Worm (Caenorhabditis elegans) whole organism, early embryonic: Measurements from ENCODE around the gene tyra-3.

ENCODE experiments used
- B0310.2 ChIP-seq: sonication (generic microtip); optimal IDR thresholded peaks from 2 replicates; lab custom pipeline; 2016; ENCODE audit warnings: mild to moderate bottlenecking, missing genetic modification characterization, missing compliant biosample characterization
- F13C5.2 ChIP-seq: sonication (generic microtip); optimal IDR thresholded peaks from 2 replicates; lab custom pipeline; 2017; ENCODE audit warnings: mild to moderate bottlenecking, missing genetic modification characterization, inconsistent platforms, missing compliant biosample characterization
- aly-1 ChIP-seq: sonication (generic microtip); optimal IDR thresholded peaks from 2 replicates; lab custom pipeline; 2016; ENCODE audit warnings: missing genetic modification characterization, missing compliant biosample characterization
- ama-1 ChIP-seq: fragments of 150-350 bp; optimal IDR thresholded peaks from 2 replicates; lab custom pipeline; 2014
- ets-7 ChIP-seq: sonication (generic microtip); optimal IDR thresholded peaks from 2 replicates; lab custom pipeline; 2016; ENCODE audit warnings: missing genotype, missing genetic modification characterization, missing compliant biosample characterization
- hmbx-1 ChIP-seq: sonication (generic microtip); optimal IDR thresholded peaks from 2 replicates; lab custom pipeline; 2016; ENCODE audit warnings: mild to moderate bottlenecking, missing genetic modification characterization, missing compliant biosample characterization
- hmg-4 ChIP-seq: fragments of 200-800 bp; sonication (Bioruptor generic); optimal IDR thresholded peaks from 2 replicates; lab custom pipeline; 2018; ENCODE audit warnings: mild to moderate bottlenecking, missing genetic modification characterization, missing compliant biosample characterization
- pes-1 ChIP-seq: fragments of 200-800 bp; sonication (Bioruptor generic); IDR thresholded peaks from 2 replicates; pipeline ENCODE4 v1.3.6; 2022; ENCODE audit warnings: missing genetic modification reagents, missing genetic modification characterization, missing compliant biosample characterization
- sea-1 ChIP-seq: fragments of 200-800 bp; sonication (Bioruptor generic); conservative IDR thresholded peaks from 2 replicates; pipeline ENCODE4 v1.3.6; 2022; ENCODE audit warnings: missing genetic modification characterization, missing compliant biosample characterization

DNA sequence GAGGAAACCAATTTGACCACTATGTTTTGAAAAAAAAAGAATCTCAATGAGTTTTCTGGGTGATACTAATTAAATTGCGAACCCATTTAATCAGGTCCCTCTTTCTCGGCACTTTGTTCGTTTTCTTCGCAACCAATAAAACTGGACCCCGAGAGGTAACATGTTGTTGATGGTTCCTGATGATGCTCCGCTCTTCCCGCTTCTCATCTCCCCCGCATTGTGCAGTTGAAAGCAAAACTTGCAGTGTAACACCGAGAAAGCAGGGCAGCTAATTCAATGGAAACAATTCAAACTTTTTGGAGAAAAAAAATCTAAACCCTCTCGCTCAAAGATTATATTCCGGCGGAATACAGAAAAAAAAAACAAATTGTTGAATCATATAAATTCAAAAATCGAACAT lies 11.6 kb downstream of the tyra-3 start:
- TF ChIP-seq hmg-4 (GFP tag; lab: Kevin White, UChicago) (no peak), pes-1 (GFP tag; lab: Robert Waterston, UW) (no peak), ets-7 (tag; lab: Kevin White, UChicago) (no peak), hmbx-1 (tag; lab: Kevin White, UChicago) (no peak), ama-1 (lab: Kevin White, UChicago) (no peak), aly-1 (tag; lab: Kevin White, UChicago) (no peak), sea-1 (0 out of 2 replicates have a peak, but pooled peaks have one; percentile 31), B0310.2 (tag; lab: Kevin White, UChicago) (no peak), F13C5.2 (tag; lab: Kevin White, UChicago) (no peak)
